Fruit fly (Drosophila melanogaster) whole organism, embryonic: ENCODE data around the gene Atx-1.

Experiments used
- Antp ChIP-seq: fragments of 200-800 bp; sonication (Bioruptor generic); optimal IDR thresholded peaks from 3 replicates; lab custom pipeline; 2016; ENCODE audit warnings: missing biosample characterization, missing genetic modification characterization
- CG10366 ChIP-seq: fragments of 200-800 bp; sonication (Bioruptor generic); IDR thresholded peaks from 2 replicates; pipeline ENCODE4 v1.3.6; 2022; ENCODE audit warnings: missing biosample characterization, missing genetic modification characterization
- CG11085 ChIP-seq: fragments of 200-800 bp; sonication (Bioruptor generic); IDR thresholded peaks from 2 replicates; pipeline ENCODE4 v1.3.6; 2022; ENCODE audit warnings: missing biosample characterization, missing genetic modification characterization
- CG12104 ChIP-seq: fragments of 200-800 bp; sonication (Bioruptor generic); optimal IDR thresholded peaks from 3 replicates; lab custom pipeline; 2016; ENCODE audit warnings: missing biosample characterization, missing genetic modification characterization
- CG12219 ChIP-seq: fragments of 200-800 bp; sonication (Bioruptor generic); optimal IDR thresholded peaks from 3 replicates; lab custom pipeline; 2018; ENCODE audit warnings: missing biosample characterization, mild to moderate bottlenecking, missing genetic modification characterization
- CG1233 ChIP-seq: fragments of 200-800 bp; sonication (Bioruptor generic); optimal IDR thresholded peaks from 4 replicates; lab custom pipeline; 2018; ENCODE audit warnings: missing biosample characterization, mild to moderate bottlenecking, missing genetic modification characterization
- CG12769 ChIP-seq: fragments of 200-800 bp; sonication (Bioruptor generic); optimal IDR thresholded peaks from 2 replicates; lab custom pipeline; 2019; ENCODE audit warnings: missing biosample characterization, mild to moderate bottlenecking, missing genetic modification characterization, moderate library complexity
- CG1602 ChIP-seq: fragments of 200-800 bp; sonication (Bioruptor generic); optimal IDR thresholded peaks from 3 replicates; lab custom pipeline; 2016; ENCODE audit warnings: missing biosample characterization, missing genetic modification characterization
- CG1603 ChIP-seq: fragments of 200-800 bp; sonication (Bioruptor generic); optimal IDR thresholded peaks from 2 replicates; lab custom pipeline; 2019; ENCODE audit warnings: missing biosample characterization, mild to moderate bottlenecking, missing genetic modification characterization, moderate library complexity
- CG17186 ChIP-seq: fragments of 200-800 bp; sonication (Bioruptor generic); optimal IDR thresholded peaks from 3 replicates; lab custom pipeline; 2017; ENCODE audit warnings: missing biosample characterization, missing genetic modification reagents, missing genetic modification characterization
- CG17359 ChIP-seq: fragments of 200-800 bp; sonication (Bioruptor generic); optimal IDR thresholded peaks from 3 replicates; lab custom pipeline; 2018; ENCODE audit warnings: missing biosample characterization, mild to moderate bottlenecking, missing genetic modification characterization, moderate library complexity
- CG17802 ChIP-seq: fragments of 200-800 bp; sonication (Bioruptor generic); optimal IDR thresholded peaks from 2 replicates; lab custom pipeline; 2018; ENCODE audit warnings: missing biosample characterization, mild to moderate bottlenecking, missing genetic modification characterization, moderate library complexity
- CG2202 ChIP-seq: fragments of 200-800 bp; sonication (Bioruptor generic); optimal IDR thresholded peaks from 2 replicates; lab custom pipeline; 2018; ENCODE audit warnings: missing biosample characterization, mild to moderate bottlenecking, missing genetic modification characterization
- CG34422 ChIP-seq: fragments of 200-800 bp; sonication (Bioruptor generic); IDR thresholded peaks from 3 replicates; pipeline ENCODE4 v1.3.6; 2022; ENCODE audit warnings: missing biosample characterization, missing genetic modification characterization
- CG3726 ChIP-seq: fragments of 200-800 bp; sonication (Bioruptor generic); IDR thresholded peaks from 3 replicates; pipeline ENCODE4, ENCODE4 v1.3.6; 2022; ENCODE audit warnings: missing biosample characterization, missing genetic modification characterization
- CG42726 ChIP-seq: fragments of 200-800 bp; sonication (Bioruptor generic); IDR thresholded peaks from 2 replicates; pipeline ENCODE4 v1.3.6; 2022; ENCODE audit warnings: missing biosample characterization, missing genetic modification characterization; ENCODE audit not compliant: partially characterized antibody
- CG4282 ChIP-seq: fragments of 200-800 bp; sonication (Bioruptor generic); optimal IDR thresholded peaks from 2 replicates; lab custom pipeline; 2016; ENCODE audit warnings: missing biosample characterization, missing genetic modification characterization
- CG6175 ChIP-seq: fragments of 200-800 bp; sonication (Bioruptor generic); IDR thresholded peaks from 3 replicates; pipeline ENCODE4 v1.3.6; 2022; ENCODE audit warnings: missing biosample characterization, missing genetic modification characterization
- CG6254 ChIP-seq: fragments of 200-800 bp; sonication (Bioruptor generic); optimal IDR thresholded peaks from 3 replicates; lab custom pipeline; 2017; ENCODE audit warnings: mild to moderate bottlenecking, missing biosample characterization, missing genetic modification reagents, missing genetic modification characterization
- CG7745 ChIP-seq: fragments of 200-800 bp; sonication (Bioruptor generic); optimal IDR thresholded peaks from 2 replicates; lab custom pipeline; 2018; ENCODE audit warnings: missing biosample characterization, mild to moderate bottlenecking, missing genetic modification characterization, moderate library complexity
- CG9797 ChIP-seq: fragments of 200-800 bp; sonication (Bioruptor generic); optimal IDR thresholded peaks from 3 replicates; lab custom pipeline; 2018; ENCODE audit warnings: missing biosample characterization, mild to moderate bottlenecking, missing genetic modification characterization
- CoRest ChIP-seq: fragments of 200-800 bp; sonication (Bioruptor generic); optimal IDR thresholded peaks from 3 replicates; lab custom pipeline; 2018; ENCODE audit warnings: missing biosample characterization, mild to moderate bottlenecking, missing genetic modification characterization, moderate library complexity
- CrebB ChIP-seq: fragments of 200-800 bp; sonication (Bioruptor generic); optimal IDR thresholded peaks from 3 replicates; lab custom pipeline; 2018; ENCODE audit warnings: missing biosample characterization, mild to moderate bottlenecking, missing genetic modification characterization
- D19A ChIP-seq: fragments of 200-800 bp; optimal IDR thresholded peaks from 3 replicates; lab custom pipeline; 2019; ENCODE audit warnings: missing biosample characterization, mild to moderate bottlenecking, missing genetic modification characterization, moderate library complexity
- Dad ChIP-seq: fragments of 200-800 bp; sonication (Bioruptor generic); optimal IDR thresholded peaks from 3 replicates; lab custom pipeline; 2016; ENCODE audit warnings: missing biosample characterization, missing genetic modification characterization
- Dip3 ChIP-seq: fragments of 200-800 bp; sonication (Bioruptor generic); optimal IDR thresholded peaks from 3 replicates; lab custom pipeline; 2016; ENCODE audit warnings: missing biosample characterization, missing genetic modification characterization
- Dref ChIP-seq: fragments of 200-800 bp; sonication (Bioruptor generic); IDR thresholded peaks from 2 replicates; pipeline ENCODE4 v1.3.6; 2022; ENCODE audit warnings: missing biosample characterization, missing genetic modification characterization
- HLH3B ChIP-seq: fragments of 200-800 bp; sonication (Bioruptor generic); IDR thresholded peaks from 2 replicates; pipeline ENCODE4 v1.3.6; 2022; ENCODE audit warnings: missing biosample characterization, missing genetic modification characterization
- HLH4C ChIP-seq: fragments of 200-800 bp; sonication (Bioruptor generic); IDR thresholded peaks from 3 replicates; pipeline ENCODE4 v1.3.6; 2022; ENCODE audit warnings: missing biosample characterization, missing genetic modification characterization; ENCODE audit not compliant: partially characterized antibody
- Mad ChIP-seq: fragments of 200-800 bp; sonication (Bioruptor generic); optimal IDR thresholded peaks from 2 replicates; lab custom pipeline; 2016; ENCODE audit warnings: missing biosample characterization, missing genetic modification characterization
- Myb ChIP-seq: fragments of 200-800 bp; sonication (Bioruptor generic); optimal IDR thresholded peaks from 2 replicates; lab custom pipeline; 2016; ENCODE audit warnings: missing biosample characterization, missing genetic modification characterization
- NfI ChIP-seq: fragments of 200-800 bp; sonication (Bioruptor generic); optimal IDR thresholded peaks from 3 replicates; lab custom pipeline; 2018; ENCODE audit warnings: missing biosample characterization, mild to moderate bottlenecking, missing genetic modification characterization, moderate library complexity
- Optix ChIP-seq: fragments of 200-800 bp; sonication (Bioruptor generic); IDR thresholded peaks from 3 replicates; pipeline ENCODE4 v1.3.6; 2022; ENCODE audit warnings: missing biosample characterization, missing genetic modification characterization
- Side ChIP-seq: fragments of 200-800 bp; sonication (Bioruptor generic); optimal IDR thresholded peaks from 2 replicates; lab custom pipeline; 2016; ENCODE audit warnings: missing biosample characterization, missing genetic modification characterization
- Tbp ChIP-seq: fragments of >200 bp; optimal IDR thresholded peaks from 2 replicates; lab custom pipeline; 2018; ENCODE audit warnings: missing biosample characterization, missing genetic modification characterization
- YL-1 ChIP-seq: fragments of 200-800 bp; sonication (Bioruptor generic); optimal IDR thresholded peaks from 3 replicates; lab custom pipeline; 2017; ENCODE audit warnings: missing biosample characterization, mild to moderate bottlenecking, missing genetic modification characterization
- ara ChIP-seq: fragments of 200-800 bp; sonication (Bioruptor generic); IDR thresholded peaks from 2 replicates; pipeline ENCODE4 v1.3.6; 2022; ENCODE audit warnings: missing biosample characterization, missing genetic modification characterization
- bcd ChIP-seq: fragments of 200-800 bp; sonication (Bioruptor generic); optimal IDR thresholded peaks from 2 replicates; lab custom pipeline; 2017; ENCODE audit warnings: missing biosample characterization, mild to moderate bottlenecking, missing genetic modification characterization
- chif ChIP-seq, 2 experiments: fragments of 200-800 bp; sonication (Bioruptor generic); optimal IDR thresholded peaks; 3 replicates each; lab custom pipeline; 2016; ENCODE audit warnings: missing biosample characterization in 2 of 2, missing genetic modification characterization in 2 of 2
- danr ChIP-seq: fragments of 200-800 bp; sonication (Bioruptor generic); IDR thresholded peaks from 2 replicates; pipeline ENCODE4 v1.3.6; 2022; ENCODE audit warnings: missing biosample characterization, missing genetic modification characterization
- dati ChIP-seq: fragments of 200-800 bp; sonication (Bioruptor generic); IDR thresholded peaks from 2 replicates; pipeline ENCODE4 v1.3.6; 2022; ENCODE audit warnings: missing biosample characterization, missing genetic modification characterization
- dm ChIP-seq: fragments of 200-800 bp; sonication (Bioruptor generic); optimal IDR thresholded peaks from 3 replicates; lab custom pipeline; 2016; ENCODE audit warnings: missing biosample characterization, missing genetic modification characterization
- h ChIP-seq: fragments of >200 bp; optimal IDR thresholded peaks from 2 replicates; lab custom pipeline; 2017
- kay ChIP-seq: fragments of 200-800 bp; sonication (Bioruptor generic); optimal IDR thresholded peaks from 2 replicates; lab custom pipeline; 2016; ENCODE audit warnings: missing biosample characterization, missing genetic modification characterization
- nom ChIP-seq: fragments of 200-800 bp; sonication (Bioruptor generic); optimal IDR thresholded peaks from 2 replicates; lab custom pipeline; 2017; ENCODE audit warnings: missing biosample characterization, missing genetic modification characterization, mild to moderate bottlenecking, moderate library complexity, missing genetic modification reagents
- odd ChIP-seq: fragments of 200-800 bp; sonication (Bioruptor generic); optimal IDR thresholded peaks from 2 replicates; lab custom pipeline; 2017; ENCODE audit warnings: missing biosample characterization, mild to moderate bottlenecking, missing genetic modification characterization
- otp ChIP-seq: fragments of 200-800 bp; sonication (Bioruptor generic); IDR thresholded peaks from 3 replicates; pipeline ENCODE4, ENCODE4 v1.3.6; 2022; ENCODE audit warnings: missing biosample characterization, missing genetic modification characterization
- pnt ChIP-seq: fragments of 200-800 bp; sonication (Bioruptor generic); optimal IDR thresholded peaks from 3 replicates; lab custom pipeline; 2016; ENCODE audit warnings: missing biosample characterization, missing genetic modification characterization
- run ChIP-seq: fragments of 200-800 bp; sonication (Bioruptor generic); optimal IDR thresholded peaks from 3 replicates; lab custom pipeline; 2018; ENCODE audit warnings: missing biosample characterization, mild to moderate bottlenecking, missing genetic modification characterization
- seq ChIP-seq: fragments of 200-800 bp; sonication (Bioruptor generic); IDR thresholded peaks from 2 replicates; pipeline ENCODE4 v1.3.6; 2022; ENCODE audit warnings: missing biosample characterization, missing genetic modification characterization
- unpg ChIP-seq: fragments of 200-800 bp; sonication (Bioruptor generic); optimal IDR thresholded peaks from 3 replicates; lab custom pipeline; 2018; ENCODE audit warnings: missing biosample characterization, mild to moderate bottlenecking, missing genetic modification characterization, moderate library complexity
- zf30C ChIP-seq: fragments of 200-800 bp; sonication (Bioruptor generic); optimal IDR thresholded peaks from 3 replicates; lab custom pipeline; 2018; ENCODE audit warnings: missing biosample characterization, mild to moderate bottlenecking, missing genetic modification characterization

Atx-1 gene

dm6 chrX:6795987-6796691, 26.9 kb upstream of the Atx-1 start (continued):
- TF ChIP-seq danr (no peak), Antp (GFP tag; lab: Kevin White, UChicago) (no peak), Dip3 (no peak), HLH4C (GFP tag; lab: Robert Waterston, UW) (no peak), seq (GFP tag; lab: Robert Waterston, UW) (no peak), CG1602 (GFP tag; lab: Kevin White, UChicago) (no peak), pnt (GFP tag; lab: Kevin White, UChicago) (no peak), CG3726 (no peak), CG17802 (tag; lab: Kevin White, UChicago) (no peak), CG9797 (no peak), CG12769 (tag; lab: Kevin White, UChicago) (peak; percentile 46), CG1233 (GFP tag; lab: Kevin White, UChicago) (no peak), run (no peak), CG12219 (no peak), kay (GFP tag; lab: Kevin White, UChicago) (no peak), CG34422 (GFP tag; lab: Robert Waterston, UW) (no peak), CG1603 (tag; lab: Kevin White, UChicago) (peak; percentile 7), CoRest (peak; percentile 43), Dad (GFP tag; lab: Kevin White, UChicago) (no peak), Side (peak; percentile 3), CG6254 (no peak), NfI (GFP tag; lab: Kevin White, UChicago) (peak; percentile 41), CG12104 (GFP tag; lab: Kevin White, UChicago) (no peak), CG2202 (no peak), Optix (no peak), Dref (no peak), HLH3B (GFP tag; lab: Robert Waterston, UW) (no peak), CG17186 (GFP tag; lab: Kevin White, UChicago) (no peak), zf30C (GFP tag; lab: Kevin White, UChicago) (no peak), CG6175 (GFP tag; lab: Robert Waterston, UW) (no peak), CG4282 (no peak), CrebB (tag; lab: Kevin White, UChicago) (no peak), dm (GFP tag; lab: Kevin White, UChicago) (no peak), ara (no peak), unpg (GFP tag; lab: Kevin White, UChicago) (peak; percentile 19), CG7745 (tag; lab: Kevin White, UChicago) (no peak), YL-1 (GFP tag; lab: Kevin White, UChicago) (no peak), Mad (GFP tag; lab: Kevin White, UChicago) (no peak), nom (GFP tag; lab: Kevin White, UChicago) (no peak), otp (GFP tag; lab: Robert Waterston, UW) (no peak), CG10366 (GFP tag; lab: Robert Waterston, UW) (no peak), chif (GFP tag; optimal IDR thresholded peaks at IDR 0.05; lab: Kevin White, UChicago) (no peak), CG42726 (GFP tag; lab: Robert Waterston, UW) (no peak), CG11085 (GFP tag; lab: Robert Waterston, UW) (no peak), Myb (GFP tag; lab: Kevin White, UChicago) (no peak), bcd (GFP tag; lab: Kevin White, UChicago) (no peak), CG17359 (tag; lab: Kevin White, UChicago) (no peak), dati (GFP tag; lab: Robert Waterston, UW) (no peak), Tbp (no peak), odd (no peak), D19A (tag; lab: Kevin White, UChicago) (no peak), h (lab: Kevin White, UChicago) (no peak)
